Worm (Caenorhabditis elegans): Measurements from ENCODE around the gene skr-19.

DNA sequence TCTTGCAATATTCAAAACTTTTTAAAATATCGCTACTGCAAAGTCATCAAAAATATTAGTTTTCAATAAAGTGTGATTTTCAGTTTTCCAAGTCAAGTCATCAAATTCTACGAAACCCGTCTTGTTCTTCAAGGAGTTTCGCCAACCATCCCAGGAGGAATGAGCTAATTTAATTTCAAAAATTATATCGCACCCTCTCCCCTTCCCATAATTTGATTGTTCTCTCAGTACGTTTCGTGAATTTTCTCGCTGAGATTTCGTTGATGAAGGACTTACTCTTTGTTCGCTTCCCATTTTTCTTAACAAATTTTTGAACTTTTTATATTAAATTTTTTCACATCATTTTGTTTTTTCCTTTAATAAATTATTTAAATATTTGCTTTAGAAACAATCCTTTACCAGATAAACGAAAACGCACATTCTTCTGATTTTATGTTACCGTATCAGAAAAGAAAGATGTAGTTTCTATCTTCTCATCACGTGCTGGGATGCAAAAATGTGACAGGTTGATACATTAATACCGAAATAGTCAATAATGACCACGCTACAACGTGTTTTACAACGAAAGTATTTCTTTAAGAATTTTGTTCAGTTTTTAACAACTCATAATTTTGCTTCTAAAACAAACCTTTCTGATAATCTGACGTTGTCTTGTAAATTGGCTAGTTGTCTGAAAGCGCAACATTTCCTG is 22.3 kb upstream of the skr-19 start:
- TF ChIP-seq him-1 (tag; optimal IDR thresholded peaks at IDR 0.05), result no peak
- TF ChIP-seq dao-5 (tag; optimal IDR thresholded peaks at IDR 0.05), result no peak

Data from whole organism, L4/young adult.